Fruit fly (Drosophila melanogaster) whole organism, embryonic: Measurements from ENCODE around the gene CG17032.

Experiments
- Atf6 ChIP-seq: fragments of 200-800 bp; sonication (Bioruptor generic); IDR thresholded peaks from 2 replicates; pipeline ENCODE4 v1.3.6; 2022; ENCODE audit warnings: missing biosample characterization, missing genetic modification characterization
- B-H2 ChIP-seq: fragments of 200-800 bp; sonication (Bioruptor generic); optimal IDR thresholded peaks from 2 replicates; lab custom pipeline; 2018; ENCODE audit warnings: missing biosample characterization, mild to moderate bottlenecking, missing genetic modification characterization
- Bgb ChIP-seq: fragments of 200-800 bp; sonication (Bioruptor generic); IDR thresholded peaks from 2 replicates; pipeline ENCODE4 v1.3.6; 2022; ENCODE audit warnings: missing biosample characterization, missing genetic modification characterization; ENCODE audit not compliant: partially characterized antibody
- CG10209 ChIP-seq: fragments of 200-800 bp; sonication (Bioruptor generic); optimal IDR thresholded peaks from 3 replicates; lab custom pipeline; 2017; ENCODE audit warnings: missing biosample characterization, mild to moderate bottlenecking, missing genetic modification characterization, missing genetic modification reagents
- CG14860 ChIP-seq: fragments of 200-800 bp; sonication (Bioruptor generic); IDR thresholded peaks from 3 replicates; pipeline ENCODE4 v1.3.6; 2022; ENCODE audit warnings: missing biosample characterization, missing genetic modification characterization; ENCODE audit not compliant: partially characterized antibody
- CG2202 ChIP-seq: fragments of 200-800 bp; sonication (Bioruptor generic); optimal IDR thresholded peaks from 2 replicates; lab custom pipeline; 2018; ENCODE audit warnings: missing biosample characterization, mild to moderate bottlenecking, missing genetic modification characterization
- CG30020 ChIP-seq: fragments of 200-800 bp; optimal IDR thresholded peaks from 2 replicates; lab custom pipeline; 2019; ENCODE audit warnings: missing biosample characterization, mild to moderate bottlenecking, missing genetic modification characterization, moderate library complexity
- CG31224 ChIP-seq: fragments of 200-800 bp; sonication (Bioruptor generic); IDR thresholded peaks from 2 replicates; pipeline ENCODE4 v1.3.6; 2022; ENCODE audit warnings: missing biosample characterization, missing genetic modification characterization
- CG3163 ChIP-seq: fragments of 200-800 bp; sonication (Bioruptor generic); optimal IDR thresholded peaks from 3 replicates; lab custom pipeline; 2016; ENCODE audit warnings: missing biosample characterization, missing genetic modification characterization
- CG34224 ChIP-seq: fragments of 200-800 bp; sonication (Bioruptor generic); IDR thresholded peaks from 3 replicates; pipeline ENCODE4 v1.3.6; 2022; ENCODE audit warnings: missing biosample characterization, missing genetic modification characterization; ENCODE audit not compliant: partially characterized antibody
- CG3838 ChIP-seq: fragments of 200-800 bp; sonication (Bioruptor generic); optimal IDR thresholded peaks from 3 replicates; lab custom pipeline; 2016; ENCODE audit warnings: missing biosample characterization, missing genetic modification characterization
- CG6272 ChIP-seq: fragments of 200-800 bp; sonication (Bioruptor generic); IDR thresholded peaks from 2 replicates; pipeline ENCODE4 v1.3.6; 2022; ENCODE audit warnings: missing biosample characterization, missing genetic modification characterization
- CG7928 ChIP-seq: fragments of 200-800 bp; sonication (Bioruptor generic); optimal IDR thresholded peaks from 2 replicates; lab custom pipeline; 2017; ENCODE audit warnings: missing biosample characterization, mild to moderate bottlenecking, missing genetic modification characterization
- CG8089 ChIP-seq: fragments of 200-800 bp; sonication (Bioruptor generic); optimal IDR thresholded peaks from 3 replicates; lab custom pipeline; 2016; ENCODE audit warnings: missing biosample characterization, missing genetic modification characterization
- CG9609 ChIP-seq: fragments of 200-800 bp; sonication (Bioruptor generic); optimal IDR thresholded peaks from 3 replicates; lab custom pipeline; 2016; ENCODE audit warnings: missing biosample characterization, missing genetic modification characterization
- CG9817 ChIP-seq: fragments of 200-800 bp; sonication (Bioruptor generic); optimal IDR thresholded peaks from 2 replicates; lab custom pipeline; 2018; ENCODE audit warnings: missing biosample characterization, mild to moderate bottlenecking, missing genetic modification characterization, moderate library complexity
- CG9876 ChIP-seq: fragments of 200-800 bp; sonication (Bioruptor generic); optimal IDR thresholded peaks from 2 replicates; lab custom pipeline; 2016; ENCODE audit warnings: missing biosample characterization, missing genetic modification characterization
- CkIIα-i1 ChIP-seq: fragments of 200-800 bp; sonication (Bioruptor generic); IDR thresholded peaks from 2 replicates; pipeline ENCODE4 v1.3.6; 2022; ENCODE audit warnings: missing biosample characterization, missing genetic modification characterization
- Gug ChIP-seq: fragments of 200-800 bp; sonication (Bioruptor generic); IDR thresholded peaks from 4 replicates; pipeline ENCODE4 v1.3.6; 2022; ENCODE audit warnings: missing biosample characterization, missing genetic modification characterization
- Hr3 ChIP-seq: fragments of 200-800 bp; sonication (Bioruptor generic); optimal IDR thresholded peaks from 3 replicates; lab custom pipeline; 2016; ENCODE audit warnings: missing biosample characterization, missing genetic modification characterization
- Hr78 ChIP-seq, 2 experiments: fragments of 200-800 bp in 1 of 2; fragments of >200 bp in 1 of 2; sonication (Bioruptor generic) in 1 of 2; optimal IDR thresholded peaks; 2 replicates each; lab custom pipeline; 2017 to 2019; ENCODE audit warnings: missing biosample characterization in 2 of 2, missing genetic modification characterization in 2 of 2, mild to moderate bottlenecking in 1 of 2, moderate library complexity in 1 of 2
- Kr ChIP-seq: fragments of 200-800 bp; sonication (Bioruptor generic); optimal IDR thresholded peaks from 2 replicates; lab custom pipeline; 2017; ENCODE audit warnings: missing biosample characterization, mild to moderate bottlenecking, missing genetic modification characterization
- Lhr ChIP-seq: fragments of 200-800 bp; sonication (Bioruptor generic); optimal IDR thresholded peaks from 3 replicates; lab custom pipeline; 2017; ENCODE audit warnings: mild to moderate bottlenecking, missing biosample characterization, missing genetic modification reagents, missing genetic modification characterization
- Optix ChIP-seq: fragments of 200-800 bp; sonication (Bioruptor generic); IDR thresholded peaks from 3 replicates; pipeline ENCODE4 v1.3.6; 2022; ENCODE audit warnings: missing biosample characterization, missing genetic modification characterization
- Rx ChIP-seq: fragments of 200-800 bp; sonication (Bioruptor generic); IDR thresholded peaks from 2 replicates; pipeline ENCODE4 v1.3.6; 2022; ENCODE audit warnings: missing biosample characterization, missing genetic modification characterization
- Stat92E ChIP-seq, 3 experiments: fragments of >200 bp in 2 of 3; fragments of 200-800 bp in 1 of 3; sonication (Bioruptor generic) in 1 of 3; optimal IDR thresholded peaks; 2 replicates each; lab custom pipeline; 2017 to 2019; ENCODE audit warnings: missing biosample characterization in 3 of 3, missing genetic modification characterization in 3 of 3, mild to moderate bottlenecking in 1 of 3, moderate library complexity in 1 of 3
- Usf ChIP-seq: fragments of 200-800 bp; sonication (Bioruptor generic); optimal IDR thresholded peaks from 2 replicates; lab custom pipeline; 2017; ENCODE audit warnings: missing genotype, missing biosample characterization, missing genetic modification characterization
- ara ChIP-seq: fragments of 200-800 bp; sonication (Bioruptor generic); IDR thresholded peaks from 2 replicates; pipeline ENCODE4 v1.3.6; 2022; ENCODE audit warnings: missing biosample characterization, missing genetic modification characterization
- bigmax ChIP-seq: fragments of 200-800 bp; sonication (Bioruptor generic); optimal IDR thresholded peaks from 2 replicates; lab custom pipeline; 2018; ENCODE audit warnings: missing biosample characterization, mild to moderate bottlenecking, missing genetic modification characterization
- cad ChIP-seq: fragments of >200 bp; optimal IDR thresholded peaks from 2 replicates; lab custom pipeline; 2017; ENCODE audit warnings: missing biosample characterization, missing genetic modification characterization
- chinmo ChIP-seq: fragments of 200-800 bp; sonication (Bioruptor generic); IDR thresholded peaks from 4 replicates; pipeline ENCODE4 v1.3.6; 2022; ENCODE audit warnings: missing biosample characterization, missing genetic modification characterization; ENCODE audit not compliant: partially characterized antibody
- cwo ChIP-seq: fragments of 200-800 bp; sonication (Bioruptor generic); optimal IDR thresholded peaks from 3 replicates; lab custom pipeline; 2017; ENCODE audit warnings: missing biosample characterization, missing genetic modification characterization, mild to moderate bottlenecking, moderate library complexity, missing genetic modification reagents
- dpn ChIP-seq, 2 experiments: fragments of 200-800 bp; sonication (Bioruptor generic); optimal IDR thresholded peaks; 3 replicates each; lab custom pipeline; 2016; ENCODE audit warnings: missing biosample characterization in 2 of 2, missing genetic modification characterization in 2 of 2
- ems ChIP-seq: fragments of 200-800 bp; sonication (Bioruptor generic); optimal IDR thresholded peaks from 3 replicates; lab custom pipeline; 2016; ENCODE audit warnings: missing biosample characterization, missing genetic modification characterization
- ewg ChIP-seq: fragments of 200-800 bp; sonication (Bioruptor generic); optimal IDR thresholded peaks from 3 replicates; lab custom pipeline; 2017; ENCODE audit warnings: mild to moderate bottlenecking, missing biosample characterization, missing genetic modification reagents, missing genetic modification characterization
- grn ChIP-seq: fragments of 200-800 bp; sonication (Bioruptor generic); optimal IDR thresholded peaks from 3 replicates; lab custom pipeline; 2017; ENCODE audit warnings: missing biosample characterization, missing genetic modification characterization
- inv ChIP-seq: fragments of 200-800 bp; sonication (Bioruptor generic); IDR thresholded peaks from 2 replicates; pipeline ENCODE4 v1.3.6; 2022; ENCODE audit warnings: missing biosample characterization, missing genetic modification characterization; ENCODE audit not compliant: partially characterized antibody
- jumu ChIP-seq: fragments of 200-800 bp; sonication (Bioruptor generic); optimal IDR thresholded peaks from 3 replicates; lab custom pipeline; 2016; ENCODE audit warnings: missing biosample characterization, missing genetic modification characterization
- lmd ChIP-seq: fragments of 200-800 bp; sonication (Bioruptor generic); IDR thresholded peaks from 2 replicates; pipeline ENCODE4 v1.3.6; 2022; ENCODE audit warnings: missing biosample characterization, missing genetic modification characterization
- p53 ChIP-seq: fragments of 200-800 bp; sonication (Bioruptor generic); optimal IDR thresholded peaks from 2 replicates; lab custom pipeline; 2016; ENCODE audit warnings: missing biosample characterization, missing genetic modification characterization
- slbo ChIP-seq: fragments of 200-800 bp; sonication (Bioruptor generic); IDR thresholded peaks from 2 replicates; pipeline ENCODE4 v1.3.6; 2022; ENCODE audit warnings: missing biosample characterization, missing genetic modification characterization
- slou ChIP-seq: fragments of 200-800 bp; sonication (Bioruptor generic); optimal IDR thresholded peaks from 3 replicates; lab custom pipeline; 2016; ENCODE audit warnings: missing biosample characterization, missing genetic modification characterization
- sob ChIP-seq: fragments of 200-800 bp; sonication (Bioruptor generic); IDR thresholded peaks from 2 replicates; pipeline ENCODE4 v1.3.6; 2022; ENCODE audit warnings: missing biosample characterization, missing genetic modification characterization
- tna ChIP-seq: fragments of 200-800 bp; sonication (Bioruptor generic); IDR thresholded peaks from 2 replicates; pipeline ENCODE4 v1.3.6; 2022; ENCODE audit warnings: missing biosample characterization, missing genetic modification characterization; ENCODE audit not compliant: partially characterized antibody
- vnd ChIP-seq: fragments of 200-800 bp; sonication (Bioruptor generic); IDR thresholded peaks from 3 replicates; pipeline ENCODE4 v1.3.6; 2022; ENCODE audit warnings: missing biosample characterization, missing genetic modification characterization; ENCODE audit not compliant: partially characterized antibody
- vvl ChIP-seq: fragments of 200-800 bp; sonication (Bioruptor generic); IDR thresholded peaks from 2 replicates; pipeline ENCODE4 v1.3.6; 2022; ENCODE audit warnings: missing biosample characterization, missing genetic modification characterization
- wdn ChIP-seq: fragments of 200-800 bp; sonication (Bioruptor generic); IDR thresholded peaks from 2 replicates; pipeline ENCODE4 v1.3.6; 2022; ENCODE audit warnings: missing biosample characterization, missing genetic modification characterization
- zen ChIP-seq: fragments of 200-800 bp; sonication (Bioruptor generic); optimal IDR thresholded peaks from 3 replicates; lab custom pipeline; 2018; ENCODE audit warnings: missing biosample characterization, mild to moderate bottlenecking, missing genetic modification characterization, moderate library complexity
- zfh1 ChIP-seq: fragments of 200-800 bp; sonication (Bioruptor generic); IDR thresholded peaks from 3 replicates; pipeline ENCODE4 v1.3.6; 2022; ENCODE audit warnings: missing biosample characterization, missing genetic modification characterization

The CG17032 gene

DNA sequence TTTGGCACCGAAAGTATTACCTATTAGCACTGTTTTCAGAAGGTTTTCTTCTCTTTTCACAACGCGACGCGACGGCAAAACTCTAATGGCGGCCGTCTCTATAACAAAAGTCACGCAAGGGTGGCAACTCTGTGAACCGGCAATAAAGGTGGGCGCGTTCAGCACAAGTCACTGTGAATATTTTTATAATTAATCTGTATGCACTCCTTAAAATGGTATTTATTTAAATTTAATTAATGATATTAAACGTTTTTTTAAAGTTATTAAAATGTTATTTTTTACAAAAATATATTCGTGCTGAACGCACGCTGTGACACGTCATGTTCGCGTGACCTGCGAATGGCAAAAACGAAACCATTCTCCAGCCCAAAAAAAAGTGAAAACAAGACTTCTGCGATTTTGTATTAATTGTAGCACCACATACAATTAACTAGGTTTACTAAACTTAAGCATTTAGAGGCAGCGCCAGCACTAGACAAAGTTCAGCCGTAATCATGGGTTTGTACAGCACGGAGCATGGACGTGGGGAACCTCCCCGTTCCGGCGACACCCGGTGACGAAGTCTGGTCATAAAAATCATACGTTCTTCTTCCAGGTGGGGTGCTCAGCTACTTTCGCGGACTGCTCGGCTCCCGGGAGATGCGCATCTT lies 24.3 kb downstream of the CG17032 start, which contains the start of the genes brm and Arl1 (continued):
- TF ChIP-seq inv (no peak; the same call in 1 of the 2 replicates), CG3163 (GFP tag; lab: Kevin White, UChicago) (peak; percentile 46), CG31224 (GFP tag; lab: Robert Waterston, UW) (peak; percentile 98), Kr (GFP tag; lab: Kevin White, UChicago) (peak; percentile 10), Hr78 (GFP tag; optimal IDR thresholded peaks at IDR 0.05; lab: Kevin White, UChicago) (no peak), zfh1 (GFP tag; lab: Robert Waterston, UW) (peak; percentile 99), vnd (GFP tag; lab: Robert Waterston, UW) (peak; percentile 49; the same call in 1 of the 3 replicates), CG14860 (GFP tag; lab: Robert Waterston, UW) (no peak), CG9817 (tag; lab: Kevin White, UChicago) (peak; percentile 99), CG34224 (no peak), CG30020 (peak; percentile 89), vvl (GFP tag; lab: Robert Waterston, UW) (peak; percentile 100), CG3838 (peak; percentile 78), cwo (GFP tag; lab: Kevin White, UChicago) (peak; percentile 94), CG9876 (GFP tag; lab: Kevin White, UChicago) (peak; percentile 73), Rx (GFP tag; lab: Robert Waterston, UW) (peak; percentile 99), ara (GFP tag; lab: Robert Waterston, UW) (peak; percentile 99), Optix (GFP tag; lab: Robert Waterston, UW) (peak; percentile 98), chinmo (no peak), Usf (peak; percentile 98), jumu (GFP tag; lab: Kevin White, UChicago) (peak; percentile 70), tna (no peak), slou (GFP tag; lab: Kevin White, UChicago) (peak; percentile 95), CG6272 (GFP tag; lab: Robert Waterston, UW) (peak; percentile 99), CG10209 (GFP tag; lab: Kevin White, UChicago) (peak; percentile 98), CG2202 (tag; lab: Kevin White, UChicago) (peak; percentile 93), Stat92E (GFP tag; optimal IDR thresholded peaks at IDR 0.05; lab: Kevin White, UChicago) (peak in 1 of 3 experiments; percentile 89), lmd (GFP tag; lab: Robert Waterston, UW) (peak; percentile 99), Lhr (peak; percentile 93), sob (GFP tag; lab: Robert Waterston, UW) (peak; percentile 100), slbo (GFP tag; lab: Robert Waterston, UW) (peak; percentile 99), wdn (GFP tag; lab: Robert Waterston, UW) (peak; percentile 97), ewg (peak; percentile 96), CG9609 (GFP tag; lab: Kevin White, UChicago) (peak; percentile 84), Gug (GFP tag; lab: Robert Waterston, UW) (peak; percentile 98), dpn (GFP tag; optimal IDR thresholded peaks at IDR 0.05; lab: Kevin White, UChicago) (peak; percentile 93 to 97), grn (peak; percentile 65), CkIIα-i1 (GFP tag; lab: Robert Waterston, UW) (peak; percentile 92), ems (peak; percentile 94), zen (tag; lab: Kevin White, UChicago) (peak; percentile 98), Hr3 (GFP tag; lab: Kevin White, UChicago) (peak; percentile 98), CG7928 (GFP tag; lab: Kevin White, UChicago) (peak; percentile 83), Atf6 (GFP tag; lab: Robert Waterston, UW) (peak; percentile 98), cad (GFP tag; lab: Kevin White, UChicago) (no peak), bigmax (GFP tag; lab: Kevin White, UChicago) (peak; percentile 55), Bgb (GFP tag; lab: Robert Waterston, UW) (peak; percentile 30), p53 (GFP tag; lab: Kevin White, UChicago) (peak; percentile 18), CG8089 (peak; percentile 54), B-H2 (GFP tag; lab: Kevin White, UChicago) (peak; percentile 99)
